Worm (Caenorhabditis elegans): ENCODE measurements around the gene med-1.

DNA sequence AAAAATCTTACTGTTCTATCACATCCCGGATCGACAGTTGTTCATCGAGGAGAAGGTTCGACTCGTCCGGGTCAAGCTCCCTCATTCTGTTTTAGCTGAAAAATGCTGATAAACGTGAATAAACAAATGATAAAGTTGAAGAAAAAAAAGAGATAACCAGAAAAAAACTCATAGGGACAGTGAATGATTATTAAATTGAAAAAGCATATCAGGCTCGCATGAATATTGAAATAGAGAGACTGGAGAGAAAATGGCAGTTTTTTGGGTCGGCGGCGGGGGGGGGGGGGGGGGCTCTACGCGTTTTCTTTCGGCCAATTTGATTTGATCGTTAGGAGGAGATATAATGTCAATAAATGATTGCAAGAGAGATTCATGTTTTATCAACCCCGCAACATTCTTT lies 16.5 kb upstream of the med-1 start, which contains the start of gene lin-2:
- TF ChIP-seq ztf-4 (tag; optimal IDR thresholded peaks at IDR 0.05) = no peak
- no peak for TF ChIP-seq C34F6.9 (tag; optimal IDR thresholded peaks at IDR 0.05)
- no peak for TF ChIP-seq R02D3.7 (tag; optimal IDR thresholded peaks at IDR 0.05)
- TF ChIP-seq ceh-82 (tag; optimal IDR thresholded peaks at IDR 0.05) = no peak
- TF ChIP-seq blmp-1 (tag; optimal IDR thresholded peaks at IDR 0.05; ENCODE audit: insufficient read depth) = no peak
- no peak for TF ChIP-seq ztf-11 (tag; optimal IDR thresholded peaks at IDR 0.05)
